Fruit fly (Drosophila melanogaster): ENCODE data around the gene Sec13.

Sec13 gene

dm6 chr3R:23326292-23326691, 29.8 kb upstream of the Sec13 start (continued):
- no peak for TF ChIP-seq vri (GFP tag; optimal IDR thresholded peaks at IDR 0.05)
- TF ChIP-seq Sox14 (GFP tag; optimal IDR thresholded peaks at IDR 0.05): peak; percentile 95
- TF ChIP-seq Lpt (GFP tag; optimal IDR thresholded peaks at IDR 0.05): peak; percentile 96
- peak; percentile 94 for TF ChIP-seq Eip75B (GFP tag; optimal IDR thresholded peaks at IDR 0.05)
- peak; percentile 97 for TF ChIP-seq CG10631 (GFP tag; optimal IDR thresholded peaks at IDR 0.05)
- TF ChIP-seq Sox102F (GFP tag; optimal IDR thresholded peaks at IDR 0.05): peak; percentile 47
- TF ChIP-seq pdm3 (GFP tag; optimal IDR thresholded peaks at IDR 0.05): peak; percentile 93
- TF ChIP-seq CG3919 (GFP tag; optimal IDR thresholded peaks at IDR 0.05): peak; percentile 96
- TF ChIP-seq CG11294 (GFP tag; IDR thresholded peaks at IDR 0.05): peak; percentile 83
- peak; percentile 89 for TF ChIP-seq CG11762 (GFP tag; optimal IDR thresholded peaks at IDR 0.05; ENCODE audit: insufficient read depth)
- peak; percentile 41 for TF ChIP-seq Smox (GFP tag; optimal IDR thresholded peaks at IDR 0.05)
- TF ChIP-seq fd85E (GFP tag; optimal IDR thresholded peaks at IDR 0.05): peak; percentile 60
- TF ChIP-seq CG7368 (GFP tag; optimal IDR thresholded peaks at IDR 0.05): peak; percentile 91
- peak; percentile 92 for TF ChIP-seq net (GFP tag; optimal IDR thresholded peaks at IDR 0.05)
- TF ChIP-seq Hr38 (GFP tag; optimal IDR thresholded peaks at IDR 0.05): peak; percentile 43
- TF ChIP-seq fkh (GFP tag; optimal IDR thresholded peaks at IDR 0.05): peak; percentile 33
- peak; percentile 84 for TF ChIP-seq CG34406 (GFP tag; optimal IDR thresholded peaks at IDR 0.05)
- TF ChIP-seq lz (GFP tag; optimal IDR thresholded peaks at IDR 0.05): peak; percentile 72
- peak; percentile 95 for TF ChIP-seq CG6276 (GFP tag; optimal IDR thresholded peaks at IDR 0.05)
- peak; percentile 98 for TF ChIP-seq CG1621 (tag; optimal IDR thresholded peaks at IDR 0.05)
- peak; percentile 96 for TF ChIP-seq eg (GFP tag; IDR thresholded peaks at IDR 0.05)
- peak; percentile 55 for TF ChIP-seq Hr39 (GFP tag; optimal IDR thresholded peaks at IDR 0.05)
- TF ChIP-seq Gug (GFP tag; IDR thresholded peaks at IDR 0.05): peak; percentile 90
- peak; percentile 97 for TF ChIP-seq CG10669 (GFP tag; optimal IDR thresholded peaks at IDR 0.05)
- no peak for TF ChIP-seq Eip93F (GFP tag; optimal IDR thresholded peaks at IDR 0.05)
- TF ChIP-seq acj6 (GFP tag; optimal IDR thresholded peaks at IDR 0.05): peak; percentile 92
- peak; percentile 94 for TF ChIP-seq Hr4 (GFP tag; optimal IDR thresholded peaks at IDR 0.05)
- peak; percentile 79 for TF ChIP-seq CG8319 (GFP tag; optimal IDR thresholded peaks at IDR 0.05)
- TF ChIP-seq topi (GFP tag; optimal IDR thresholded peaks at IDR 0.05): peak; percentile 71
- TF ChIP-seq CG32006 (GFP tag; optimal IDR thresholded peaks at IDR 0.05): peak; percentile 97
- TF ChIP-seq CG8119 (GFP tag; IDR thresholded peaks at IDR 0.05): peak; percentile 95
- TF ChIP-seq CG15336 (GFP tag; IDR thresholded peaks at IDR 0.05): peak; percentile 96
- peak; percentile 64 for TF ChIP-seq Sox15 (GFP tag; optimal IDR thresholded peaks at IDR 0.05)
- TF ChIP-seq CG11902 (GFP tag; optimal IDR thresholded peaks at IDR 0.05): peak; percentile 70
- peak; percentile 49 for TF ChIP-seq Met (GFP tag; optimal IDR thresholded peaks at IDR 0.05)
- peak; percentile 90 for TF ChIP-seq CG4318 (GFP tag; optimal IDR thresholded peaks at IDR 0.05)
- peak; percentile 98 for TF ChIP-seq Eip78C (GFP tag)
- peak; percentile 86 for TF ChIP-seq CG6792 (GFP tag; optimal IDR thresholded peaks at IDR 0.05)
- peak; percentile 98 for TF ChIP-seq Ets96B (tag; optimal IDR thresholded peaks at IDR 0.05)
- TF ChIP-seq CG9139 (GFP tag; optimal IDR thresholded peaks at IDR 0.05): peak; percentile 92

DNA sequence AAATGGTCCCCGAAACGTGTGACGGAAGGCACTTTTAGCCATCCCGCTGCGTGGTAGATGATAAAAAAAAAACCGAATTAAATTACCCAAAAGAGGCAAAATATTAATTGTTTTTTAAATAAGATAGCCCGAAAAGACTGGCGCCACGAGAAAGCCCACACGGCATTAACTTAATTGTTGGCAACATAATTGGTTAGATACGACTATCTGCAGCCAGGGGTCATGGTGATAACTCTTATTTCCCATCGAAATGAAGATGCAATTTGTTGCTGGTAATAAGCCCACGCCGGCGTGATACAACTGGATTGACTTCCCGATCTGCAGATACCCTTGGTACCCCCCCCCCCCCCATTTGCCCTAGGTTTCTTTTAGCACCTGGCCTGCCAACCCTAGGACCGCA, 28.4 kb upstream of the Sec13 start:
- TF ChIP-seq CG4318 (GFP tag; optimal IDR thresholded peaks at IDR 0.05) (no peak), CG6808 (GFP tag; optimal IDR thresholded peaks at IDR 0.05) (no peak), Lpt (GFP tag; optimal IDR thresholded peaks at IDR 0.05) (no peak), svp (GFP tag) (peak; percentile 27), CG31627 (GFP tag; optimal IDR thresholded peaks at IDR 0.05) (no peak), topi (GFP tag; optimal IDR thresholded peaks at IDR 0.05) (no peak), CG11294 (GFP tag; IDR thresholded peaks at IDR 0.05) (no peak)

Data from whole organism, prepupa.